Worm (Caenorhabditis elegans) whole organism, L3 larva: Measurements from ENCODE around the gene emb-9.

Experiments used
- aly-2 ChIP-seq: fragments of 150-350 bp; optimal IDR thresholded peaks from 2 replicates; lab custom pipeline; 2014; ENCODE audit warnings: missing biosample characterization, missing genetic modification characterization
- ama-1 ChIP-seq: fragments of 150-350 bp; optimal IDR thresholded peaks from 2 replicates; lab custom pipeline; 2018
- ceh-16 ChIP-seq: sonication (generic microtip); optimal IDR thresholded peaks from 2 replicates; lab custom pipeline; 2017; ENCODE audit warnings: missing biosample characterization, missing genetic modification characterization
- ceh-28 ChIP-seq: fragments of 150-350 bp; optimal IDR thresholded peaks from 2 replicates; lab custom pipeline; 2014; ENCODE audit warnings: missing biosample characterization, missing genetic modification reagents, missing genetic modification characterization
- ceh-82 ChIP-seq: fragments of 150-350 bp; optimal IDR thresholded peaks from 2 replicates; lab custom pipeline; 2014; ENCODE audit warnings: missing biosample characterization, missing genetic modification characterization
- ceh-9 ChIP-seq: sonication (generic microtip); optimal IDR thresholded peaks from 2 replicates; lab custom pipeline; 2018; ENCODE audit warnings: missing biosample characterization, missing genetic modification characterization
- daf-12 ChIP-seq: fragments of 150-350 bp; optimal IDR thresholded peaks from 2 replicates; lab custom pipeline; 2014; ENCODE audit warnings: missing biosample characterization, missing genetic modification reagents, missing genetic modification characterization
- elt-1 ChIP-seq: fragments of 150-350 bp; optimal IDR thresholded peaks from 2 replicates; lab custom pipeline; 2014; ENCODE audit warnings: missing biosample characterization, missing genetic modification characterization
- elt-2 ChIP-seq: sonication (generic microtip); optimal IDR thresholded peaks from 2 replicates; lab custom pipeline; 2016; ENCODE audit warnings: missing genetic modification reagents, mild to moderate bottlenecking, missing genetic modification characterization, missing compliant biosample characterization
- elt-3 ChIP-seq, 3 experiments: fragments of 150-350 bp in 1 of 3; sonication (generic microtip) in 2 of 3; optimal IDR thresholded peaks; 2 replicates in 2 of 3; 4 replicates in 1 of 3; lab custom pipeline; 2014 to 2017; ENCODE audit warnings: missing biosample characterization in 3 of 3, missing genetic modification characterization in 3 of 3
- fkh-10 ChIP-seq: sonication (generic microtip); optimal IDR thresholded peaks from 2 replicates; lab custom pipeline; 2017; ENCODE audit warnings: missing biosample characterization, missing genetic modification reagents, missing genetic modification characterization
- fkh-2 ChIP-seq: fragments of 150-350 bp; optimal IDR thresholded peaks from 2 replicates; lab custom pipeline; 2014; ENCODE audit warnings: missing biosample characterization, missing genetic modification reagents, missing genetic modification characterization
- hmg-11 ChIP-seq: sonication (generic microtip); optimal IDR thresholded peaks from 2 replicates; lab custom pipeline; 2016; ENCODE audit warnings: missing genetic modification characterization, missing compliant biosample characterization
- jun-1 ChIP-seq: fragments of 150-350 bp; optimal IDR thresholded peaks from 2 replicates; lab custom pipeline; 2014; ENCODE audit warnings: missing biosample characterization, missing genetic modification reagents, missing genetic modification characterization
- lin-15B ChIP-seq: fragments of 150-350 bp; optimal IDR thresholded peaks from 2 replicates; lab custom pipeline; 2014; ENCODE audit warnings: missing biosample characterization, missing genetic modification characterization
- lin-39 ChIP-seq: fragments of 150-350 bp; optimal IDR thresholded peaks from 2 replicates; lab custom pipeline; 2018; ENCODE audit warnings: missing biosample characterization, missing genetic modification reagents, missing genetic modification characterization
- mdl-1 ChIP-seq: fragments of 150-350 bp; optimal IDR thresholded peaks from 2 replicates; lab custom pipeline; 2014; ENCODE audit warnings: missing biosample characterization, missing genetic modification characterization
- nfya-1 ChIP-seq: sonication (generic microtip); optimal IDR thresholded peaks from 2 replicates; lab custom pipeline; 2017; ENCODE audit warnings: missing genetic modification characterization, mild to moderate bottlenecking, missing compliant biosample characterization, antibody characterized with exemption, moderate library complexity; ENCODE audit not compliant: insufficient read depth
- nhr-11 ChIP-seq: fragments of 150-350 bp; optimal IDR thresholded peaks from 2 replicates; lab custom pipeline; 2014; ENCODE audit warnings: missing biosample characterization, missing genetic modification characterization
- nhr-23 ChIP-seq: fragments of 150-350 bp; optimal IDR thresholded peaks from 2 replicates; lab custom pipeline; 2014; ENCODE audit warnings: missing biosample characterization, missing genetic modification reagents, missing genetic modification characterization
- nhr-237 ChIP-seq: fragments of 150-350 bp; optimal IDR thresholded peaks from 2 replicates; lab custom pipeline; 2014; ENCODE audit warnings: missing biosample characterization, missing genetic modification characterization
- nhr-25 ChIP-seq: sonication (generic microtip); optimal IDR thresholded peaks from 2 replicates; lab custom pipeline; 2017; ENCODE audit warnings: missing biosample characterization, missing genetic modification characterization
- nhr-67 ChIP-seq: fragments of 150-350 bp; optimal IDR thresholded peaks from 2 replicates; lab custom pipeline; 2014; ENCODE audit warnings: missing biosample characterization, missing genetic modification characterization
- nhr-76 ChIP-seq: fragments of 150-350 bp; sonication (generic microtip); optimal IDR thresholded peaks from 5 replicates; lab custom pipeline; 2014; ENCODE audit warnings: missing biosample characterization, missing genetic modification characterization
- pha-4 ChIP-seq: fragments of 150-350 bp; optimal IDR thresholded peaks from 2 replicates; lab custom pipeline; 2014; ENCODE audit warnings: missing biosample characterization, missing genetic modification reagents, missing genetic modification characterization
- pqm-1 ChIP-seq: fragments of 150-350 bp; optimal IDR thresholded peaks from 2 replicates; lab custom pipeline; 2017; ENCODE audit warnings: missing biosample characterization, missing genetic modification characterization, inconsistent platforms
- sea-2 ChIP-seq: fragments of 150-350 bp; sonication (generic microtip); optimal IDR thresholded peaks from 4 replicates; lab custom pipeline; 2014; ENCODE audit warnings: missing biosample characterization, missing genetic modification reagents, missing genetic modification characterization
- tbx-2 ChIP-seq: sonication (generic microtip); optimal IDR thresholded peaks from 2 replicates; lab custom pipeline; 2016; ENCODE audit warnings: mild to moderate bottlenecking, missing genetic modification characterization, missing compliant biosample characterization
- unc-39 ChIP-seq: sonication (generic microtip); optimal IDR thresholded peaks from 4 replicates; lab custom pipeline; 2017; ENCODE audit warnings: missing biosample characterization, missing genetic modification characterization
- ztf-4 ChIP-seq: fragments of 150-350 bp; optimal IDR thresholded peaks from 2 replicates; lab custom pipeline; 2014; ENCODE audit warnings: missing biosample characterization, missing genetic modification characterization

emb-9 gene

DNA sequence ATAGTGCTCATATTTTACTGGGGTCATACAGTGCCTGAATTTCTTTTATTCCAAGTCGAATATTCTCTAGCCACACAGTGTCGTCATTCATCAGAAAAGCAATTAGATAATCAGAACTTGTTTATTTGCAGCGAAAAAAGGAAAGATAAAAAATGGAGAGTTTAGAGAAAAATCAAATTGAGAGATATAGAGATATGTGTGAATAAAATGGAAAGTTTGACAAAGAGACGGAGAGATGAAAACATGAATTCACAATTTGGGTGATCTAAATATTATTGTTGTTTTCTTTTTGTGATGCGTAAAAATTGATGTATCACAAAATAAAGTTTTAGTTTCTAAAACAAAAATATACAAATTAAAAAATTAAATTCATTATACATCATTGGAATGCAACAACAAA lies 43.6 kb downstream of the emb-9 start:
- TF ChIP-seq ceh-82: no peak
- no peak for TF ChIP-seq nhr-237 (tag; lab: Kevin White, UChicago)
- no peak for TF ChIP-seq lin-15B (tag; lab: Kevin White, UChicago)
- peak; percentile 17 for TF ChIP-seq nhr-25 (tag; lab: Kevin White, UChicago)
- TF ChIP-seq nhr-11 (tag; lab: Kevin White, UChicago): no peak
- no peak for TF ChIP-seq fkh-2 (tag; lab: Kevin White, UChicago)
- TF ChIP-seq ceh-9 (tag; lab: Kevin White, UChicago): no peak
- TF ChIP-seq tbx-2 (tag; lab: Kevin White, UChicago): no peak
- no peak for TF ChIP-seq fkh-10
- peak; percentile 29 for TF ChIP-seq nhr-23 (tag; lab: Kevin White, UChicago)
- no peak for TF ChIP-seq ztf-4 (tag; lab: Kevin White, UChicago)
- TF ChIP-seq jun-1 (tag; lab: Kevin White, UChicago): no peak

DNA sequence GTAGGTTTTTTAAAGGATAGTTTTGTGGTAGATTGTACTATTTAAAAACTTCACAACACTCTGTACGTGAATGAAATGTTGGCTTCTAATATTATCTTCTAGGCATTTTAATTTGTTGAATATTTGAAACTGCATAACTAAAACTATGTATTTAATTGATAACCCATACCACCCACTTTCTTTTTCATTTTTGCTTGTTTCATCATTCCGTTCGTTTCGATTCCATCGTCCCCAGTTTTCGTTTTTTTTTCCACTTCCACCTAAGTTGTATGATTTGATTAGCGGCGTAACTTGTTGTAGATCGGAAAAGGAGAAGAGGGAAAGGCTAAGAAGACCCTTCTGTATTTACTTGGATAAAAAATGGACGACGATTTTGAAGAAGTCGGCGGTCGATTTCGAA lies 44.3 kb downstream of the emb-9 start, which contains the start of gene K01B6.3:
Gene K01B6.3, plus strand, starts transcription at position 301 of the 400 bp plus-strand sequence.
- TF ChIP-seq elt-1 (tag; lab: Kevin White, UChicago) (no peak), nhr-237 (tag; lab: Kevin White, UChicago) (no peak)

DNA sequence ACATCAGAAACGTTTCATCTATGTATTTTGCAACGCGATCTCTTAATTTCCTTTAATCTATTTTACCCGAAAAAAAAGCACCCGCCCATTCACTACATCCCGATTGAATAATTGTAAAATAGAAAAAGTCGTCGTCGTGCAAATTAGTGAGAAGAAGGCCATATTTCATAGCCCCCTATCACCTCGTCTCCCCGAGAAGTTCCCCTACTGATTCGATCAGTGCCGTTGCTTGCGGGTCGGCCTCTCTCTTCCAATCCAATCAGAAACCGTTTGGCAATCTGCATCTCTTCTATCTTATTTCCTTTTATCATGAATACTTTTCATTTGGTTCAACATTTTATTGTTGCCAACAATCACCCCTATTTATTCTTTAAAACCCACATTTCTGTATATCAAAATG lies 45.1 kb downstream of the emb-9 start:
- no peak for TF ChIP-seq ceh-82
- no peak for TF ChIP-seq tbx-2 (tag; lab: Kevin White, UChicago)
- TF ChIP-seq lin-39 (tag; lab: Kevin White, UChicago): no peak
- no peak for TF ChIP-seq fkh-2 (tag; lab: Kevin White, UChicago)
- no peak for TF ChIP-seq fkh-10
- TF ChIP-seq, all 47 proteins: peak for 0

- TF ChIP-seq ceh-16 (no peak), ceh-28 (tag; lab: Kevin White, UChicago) (no peak), mdl-1 (tag; lab: Kevin White, UChicago) (no peak), nhr-76 (no peak), hmg-11 (tag; lab: Kevin White, UChicago) (no peak), sea-2 (GFP tag; lab: Kevin White, UChicago) (no peak), aly-2 (tag; lab: Kevin White, UChicago) (no peak), ama-1 (lab: Kevin White, UChicago) (no peak), daf-12 (tag; lab: Kevin White, UChicago) (no peak), pqm-1 (tag; lab: Kevin White, UChicago) (no peak), nhr-67 (tag; lab: Kevin White, UChicago) (no peak), elt-2 (tag; lab: Kevin White, UChicago) (no peak), unc-39 (tag; lab: Kevin White, UChicago) (no peak), ztf-4 (tag; lab: Kevin White, UChicago) (no peak), fkh-10 (no peak), elt-3 (tag; optimal IDR thresholded peaks at IDR 0.05; lab: Kevin White, UChicago) (no peak)
Observed at ce11 chrIII:9297345-9297744, 46.9 kb downstream of the emb-9 start, which contains the start of gene K01B6.4. TSS of gene K01B6.4 (minus strand) at chrIII:9297445.

ce11 chrIII:9289815-9290214 lies 54.4 kb downstream of the emb-9 start:
- no peak for TF ChIP-seq nhr-23 (tag; lab: Kevin White, UChicago)
- TF ChIP-seq pqm-1 (tag; lab: Kevin White, UChicago): peak; percentile 94
- peak; percentile 96 for TF ChIP-seq elt-2 (tag; lab: Kevin White, UChicago)
- TF ChIP-seq jun-1 (tag; lab: Kevin White, UChicago): peak; percentile 9
- TF ChIP-seq nfya-1 (tag; lab: Kevin White, UChicago): peak; percentile 27

ce11 chrIII:9288540-9288939 lies 55.7 kb downstream of the emb-9 start:
- TF ChIP-seq elt-2 (tag; lab: Kevin White, UChicago): peak; percentile 44
- peak; percentile 2 for TF ChIP-seq pha-4 (tag; lab: Kevin White, UChicago)
- TF ChIP-seq ceh-82: no peak
